Fruit fly (Drosophila melanogaster): ENCODE data around the gene Cpr64Ac.

Gene Cpr64Ac

dm6 chr3L:4211440-4211839, 1.3 kb downstream of the Cpr64Ac start, which contains the start of gene Cpr64Ab:
TSS of gene Cpr64Ab (minus strand) at chr3L:4211540.
- TF ChIP-seq CTCF (optimal IDR thresholded peaks at IDR 0.05) (no peak), CG8478 (optimal IDR thresholded peaks at IDR 0.05) (no peak)

- TF ChIP-seq CTCF (optimal IDR thresholded peaks at IDR 0.05) (no peak), CG8478 (optimal IDR thresholded peaks at IDR 0.05) (no peak)
These were observed 3.0 kb downstream of the Cpr64Ac start for dm6 chr3L:4209731-4210130.

dm6 chr3L:4209078-4209477, 3.6 kb downstream of the Cpr64Ac start, which contains the start of gene Cpr64Aa:
TSS of gene Cpr64Aa (minus strand) at chr3L:4209178.
- TF ChIP-seq CTCF (optimal IDR thresholded peaks at IDR 0.05) (no peak), CG8478 (optimal IDR thresholded peaks at IDR 0.05) (no peak)

dm6 chr3L:4204867-4205266, 7.8 kb downstream of the Cpr64Ac start:
- no peak for TF ChIP-seq CG8478 (optimal IDR thresholded peaks at IDR 0.05)
- no peak for TF ChIP-seq CTCF (optimal IDR thresholded peaks at IDR 0.05)

dm6 chr3L:4204239-4204638, 8.5 kb downstream of the Cpr64Ac start, which contains the start of gene CG15005:
TSS of gene CG15005 (minus strand) at chr3L:4204339.
- TF ChIP-seq CTCF (optimal IDR thresholded peaks at IDR 0.05) (no peak), CG8478 (optimal IDR thresholded peaks at IDR 0.05) (no peak)

- no peak for TF ChIP-seq CTCF (optimal IDR thresholded peaks at IDR 0.05)
- no peak for TF ChIP-seq CG8478 (optimal IDR thresholded peaks at IDR 0.05)
These were observed 18.7 kb downstream of the Cpr64Ac start, which contains the start of gene CG43367 for dm6 chr3L:4193730-4194649. TSS of gene CG43367 (plus strand) at chr3L:4193993.

dm6 chr3L:4187930-4188523, 24.7 kb downstream of the Cpr64Ac start, which contains the start of the genes Teh2 and tipE:
TSS of gene Teh2 (minus strand) at chr3L:4188023.
TSS of gene tipE (plus strand) at chr3L:4188499.
- TF ChIP-seq CG8478 (optimal IDR thresholded peaks at IDR 0.05): no peak
- no peak for TF ChIP-seq CTCF (optimal IDR thresholded peaks at IDR 0.05)

- no peak for TF ChIP-seq CG8478 (optimal IDR thresholded peaks at IDR 0.05)
- TF ChIP-seq CTCF (optimal IDR thresholded peaks at IDR 0.05): no peak
These were observed 26.1 kb downstream of the Cpr64Ac start, which contains the start of gene VhaM9.7-c for dm6 chr3L:4186659-4187058. TSS of gene VhaM9.7-c (minus strand) at chr3L:4186865.

dm6 chr3L:4185259-4185658, 27.5 kb downstream of the Cpr64Ac start:
- no peak for TF ChIP-seq CTCF (optimal IDR thresholded peaks at IDR 0.05)
- TF ChIP-seq CG8478 (optimal IDR thresholded peaks at IDR 0.05): no peak

- TF ChIP-seq CG8478 (optimal IDR thresholded peaks at IDR 0.05) (no peak), CTCF (optimal IDR thresholded peaks at IDR 0.05) (no peak)
These were observed 28.2 kb downstream of the Cpr64Ac start, which contains the start of gene Teh3 for dm6 chr3L:4184563-4184962. TSS of gene Teh3 (minus strand) at chr3L:4184663.

dm6 chr3L:4177981-4178562, 34.6 kb downstream of the Cpr64Ac start, which contains the start of gene Teh4:
TSS of gene Teh4 (minus strand) at chr3L:4178270.
- TF ChIP-seq CG8478 (optimal IDR thresholded peaks at IDR 0.05) (no peak), CTCF (optimal IDR thresholded peaks at IDR 0.05) (no peak)

- TF ChIP-seq CG8478 (optimal IDR thresholded peaks at IDR 0.05): no peak
- TF ChIP-seq CTCF (optimal IDR thresholded peaks at IDR 0.05): no peak
These were observed 39.1 kb downstream of the Cpr64Ac start, which contains the start of gene CG18675 for dm6 chr3L:4173584-4173983. TSS of gene CG18675 (plus strand) at chr3L:4173884.

dm6 chr3L:4169957-4170651, 42.6 kb downstream of the Cpr64Ac start, which contains the start of gene Ero1L:
TSS of gene Ero1L (plus strand) at chr3L:4170404.
- TF ChIP-seq CG8478 (optimal IDR thresholded peaks at IDR 0.05) (no peak), CTCF (optimal IDR thresholded peaks at IDR 0.05) (peak in 1 of 2 experiments; percentile 15)

- TF ChIP-seq CG8478 (optimal IDR thresholded peaks at IDR 0.05): no peak
- no peak for TF ChIP-seq CTCF (optimal IDR thresholded peaks at IDR 0.05)
These were observed 45.3 kb downstream of the Cpr64Ac start, which contains the start of gene mas for dm6 chr3L:4167353-4167842. TSS of gene mas (minus strand) at chr3L:4167464.
